Worm (Caenorhabditis elegans) whole organism, L2 larva: ENCODE measurements around the gene blos-4.

Source experiments
- C34F6.9 ChIP-seq: fragments of 150-350 bp; optimal IDR thresholded peaks from 2 replicates; lab custom pipeline; 2014; ENCODE audit warnings: missing biosample characterization, missing genetic modification characterization
- F13H6.1 ChIP-seq: sonication (generic microtip); optimal IDR thresholded peaks from 2 replicates; lab custom pipeline; 2016; ENCODE audit warnings: missing genetic modification characterization, missing compliant biosample characterization
- Y55F3AM.14 ChIP-seq: fragments of 200-800 bp; sonication (Bioruptor generic); optimal IDR thresholded peaks from 2 replicates; lab custom pipeline; 2018; ENCODE audit warnings: mild to moderate bottlenecking, missing genetic modification characterization, missing compliant biosample characterization
- ZK546.5 ChIP-seq: sonication (generic microtip); optimal IDR thresholded peaks from 2 replicates; lab custom pipeline; 2017; ENCODE audit warnings: missing biosample characterization, missing genetic modification characterization
- alr-1 ChIP-seq: fragments of 150-350 bp; optimal IDR thresholded peaks from 2 replicates; lab custom pipeline; 2014; ENCODE audit warnings: missing biosample characterization, missing genetic modification characterization
- aly-2 ChIP-seq: fragments of 150-350 bp; optimal IDR thresholded peaks from 2 replicates; lab custom pipeline; 2014; ENCODE audit warnings: missing biosample characterization, missing genetic modification characterization
- blmp-1 ChIP-seq: sonication (generic microtip); optimal IDR thresholded peaks from 2 replicates; lab custom pipeline; 2017; ENCODE audit warnings: missing genetic modification characterization, mild to moderate bottlenecking, missing compliant biosample characterization, antibody characterized with exemption, moderate library complexity; ENCODE audit not compliant: insufficient read depth
- ceh-16 ChIP-seq: fragments of 150-350 bp; optimal IDR thresholded peaks from 2 replicates; lab custom pipeline; 2014; ENCODE audit warnings: missing biosample characterization, missing genetic modification characterization
- crh-2 ChIP-seq: sonication (generic microtip); optimal IDR thresholded peaks from 2 replicates; lab custom pipeline; 2017; ENCODE audit warnings: missing biosample characterization, missing genetic modification characterization
- dmd-4 ChIP-seq: sonication (generic microtip); optimal IDR thresholded peaks from 2 replicates; lab custom pipeline; 2017; ENCODE audit warnings: missing biosample characterization, missing genetic modification characterization
- elt-1 ChIP-seq: fragments of 150-350 bp; optimal IDR thresholded peaks from 2 replicates; lab custom pipeline; 2014; ENCODE audit warnings: missing biosample characterization, missing genetic modification characterization
- elt-3 ChIP-seq: sonication (generic microtip); optimal IDR thresholded peaks from 2 replicates; lab custom pipeline; 2017; ENCODE audit warnings: missing biosample characterization, missing genetic modification characterization
- fos-1 ChIP-seq: fragments of 150-350 bp; optimal IDR thresholded peaks from 2 replicates; lab custom pipeline; 2014; ENCODE audit warnings: missing biosample characterization, missing genetic modification characterization
- gmeb-1 ChIP-seq: fragments of 150-350 bp; optimal IDR thresholded peaks from 2 replicates; lab custom pipeline; 2014; ENCODE audit warnings: missing biosample characterization, missing genetic modification characterization
- lin-11 ChIP-seq: fragments of 150-350 bp; sonication (generic microtip); optimal IDR thresholded peaks from 2 replicates; lab custom pipeline; 2014; ENCODE audit warnings: missing biosample characterization, missing genetic modification characterization, inconsistent platforms, mixed read lengths
- lin-13 ChIP-seq: fragments of 150-350 bp; optimal IDR thresholded peaks from 2 replicates; lab custom pipeline; 2014; ENCODE audit warnings: missing biosample characterization, missing genetic modification reagents, missing genetic modification characterization
- lin-39 ChIP-seq: fragments of 150-350 bp; optimal IDR thresholded peaks from 2 replicates; lab custom pipeline; 2014; ENCODE audit warnings: missing biosample characterization, missing genetic modification reagents, missing genetic modification characterization
- lsy-2 ChIP-seq, 2 experiments: fragments of 150-350 bp in 1 of 2; sonication (generic microtip) in 1 of 2; optimal IDR thresholded peaks; 2 replicates each; lab custom pipeline; 2014 to 2017; ENCODE audit warnings: missing biosample characterization in 2 of 2, missing genetic modification characterization in 2 of 2
- mbf-1 ChIP-seq: sonication (generic microtip); optimal IDR thresholded peaks from 2 replicates; lab custom pipeline; 2017; ENCODE audit warnings: missing biosample characterization, missing genetic modification characterization
- mdl-1 ChIP-seq, 2 experiments: fragments of 150-350 bp in 1 of 2; sonication (generic microtip) in 1 of 2; optimal IDR thresholded peaks; 2 replicates each; lab custom pipeline; 2017; ENCODE audit warnings: missing biosample characterization in 2 of 2, missing genetic modification characterization in 2 of 2
- nhr-10 ChIP-seq: sonication (generic microtip); optimal IDR thresholded peaks from 2 replicates; lab custom pipeline; 2017; ENCODE audit warnings: missing biosample characterization, missing genetic modification characterization
- nhr-11 ChIP-seq: fragments of 150-350 bp; optimal IDR thresholded peaks from 2 replicates; lab custom pipeline; 2014; ENCODE audit warnings: missing biosample characterization, missing genetic modification characterization
- nhr-12 ChIP-seq: fragments of 150-350 bp; optimal IDR thresholded peaks from 2 replicates; lab custom pipeline; 2014; ENCODE audit warnings: missing biosample characterization, missing genetic modification characterization
- nhr-129 ChIP-seq: fragments of 150-350 bp; optimal IDR thresholded peaks from 2 replicates; lab custom pipeline; 2014; ENCODE audit warnings: missing biosample characterization, missing genetic modification characterization
- sma-3 ChIP-seq: sonication (generic microtip); optimal IDR thresholded peaks from 2 replicates; lab custom pipeline; 2016; ENCODE audit warnings: missing genetic modification reagents, missing genetic modification characterization, missing compliant biosample characterization
- sma-9 ChIP-seq, 2 experiments: fragments of 150-350 bp in 1 of 2; sonication (generic microtip) in 1 of 2; optimal IDR thresholded peaks; 2 replicates each; lab custom pipeline; 2014 to 2016; ENCODE audit warnings: missing genetic modification characterization in 2 of 2, mild to moderate bottlenecking in 1 of 2, missing biosample characterization in 1 of 2, missing compliant biosample characterization in 1 of 2, missing genetic modification reagents in 1 of 2, moderate library complexity in 1 of 2
- snpc-4 ChIP-seq: fragments of 150-350 bp; optimal IDR thresholded peaks from 2 replicates; lab custom pipeline; 2014; ENCODE audit warnings: missing biosample characterization, missing genetic modification characterization
- unc-39 ChIP-seq: fragments of 150-350 bp; optimal IDR thresholded peaks from 2 replicates; lab custom pipeline; 2014; ENCODE audit warnings: missing biosample characterization, missing genetic modification characterization
- ztf-1 ChIP-seq: fragments of 200-800 bp; sonication (Bioruptor generic); conservative IDR thresholded peaks from 2 replicates; pipeline ENCODE4 v1.3.6; 2022; ENCODE audit warnings: missing genetic modification characterization, missing compliant biosample characterization
- ztf-11 ChIP-seq: sonication (generic microtip); optimal IDR thresholded peaks from 2 replicates; lab custom pipeline; 2017; ENCODE audit warnings: missing biosample characterization, missing genetic modification characterization

The blos-4 gene

DNA sequence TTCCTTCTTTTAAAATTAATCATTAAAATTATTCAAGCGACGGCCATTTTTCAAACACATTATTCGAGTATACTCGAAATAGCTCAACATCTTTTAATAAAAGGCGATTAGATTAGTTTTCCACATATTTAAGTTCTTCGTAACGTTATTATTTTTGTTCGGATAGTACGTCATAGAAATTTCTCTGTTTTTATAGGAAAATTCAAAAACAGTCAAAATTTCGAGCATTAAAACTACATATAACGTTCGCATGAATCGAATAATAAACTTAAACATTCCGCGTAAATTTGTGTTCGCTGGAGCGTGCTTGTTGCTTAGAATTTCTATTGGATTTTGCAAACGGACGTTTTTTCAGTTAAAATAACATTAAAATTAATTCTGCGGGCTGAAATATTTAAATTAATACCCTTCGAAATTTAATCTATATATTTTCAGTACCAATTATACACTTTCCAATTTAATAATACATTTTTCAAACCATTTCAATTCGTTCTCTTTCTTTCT, at the start of gene blos-4:
Gene blos-4, plus strand, starts transcription at position 51 of the 504 bp plus-strand sequence.
- TF ChIP-seq gmeb-1 (tag; lab: Kevin White, UChicago) = peak; percentile 50
- TF ChIP-seq nhr-129 (tag; lab: Kevin White, UChicago) = no peak
- TF ChIP-seq, all 48 proteins: peak for 1

- TF ChIP-seq aly-2 (no peak), lsy-2 (tag; optimal IDR thresholded peaks at IDR 0.05; lab: Kevin White, UChicago) (peak; percentile 69 to 92), nhr-129 (tag; lab: Kevin White, UChicago) (peak; percentile 53), fos-1 (tag; lab: Kevin White, UChicago) (peak; percentile 26), lin-11 (tag; lab: Kevin White, UChicago) (peak; percentile 24), sma-9 (GFP tag; optimal IDR thresholded peaks at IDR 0.05; lab: Kevin White, UChicago) (peak; percentile 55), sma-9 (tag; optimal IDR thresholded peaks at IDR 0.05; lab: Kevin White, UChicago) (no peak), sma-3 (GFP tag; lab: Kevin White, UChicago) (peak; percentile 22), mdl-1 (tag; optimal IDR thresholded peaks at IDR 0.05; lab: Kevin White, UChicago) (no peak), ceh-16 (tag; lab: Kevin White, UChicago) (peak; percentile 2), unc-39 (tag; lab: Kevin White, UChicago) (no peak)
Measured at ce11 chrII:6196875-6197274, 48.2 kb upstream of the blos-4 start, which contains the start of the genes rbmx-2 and C30B5.2. rbmx-2 (minus strand) TSS chrII:6196948. C30B5.2 (plus strand) TSS chrII:6197180.

DNA sequence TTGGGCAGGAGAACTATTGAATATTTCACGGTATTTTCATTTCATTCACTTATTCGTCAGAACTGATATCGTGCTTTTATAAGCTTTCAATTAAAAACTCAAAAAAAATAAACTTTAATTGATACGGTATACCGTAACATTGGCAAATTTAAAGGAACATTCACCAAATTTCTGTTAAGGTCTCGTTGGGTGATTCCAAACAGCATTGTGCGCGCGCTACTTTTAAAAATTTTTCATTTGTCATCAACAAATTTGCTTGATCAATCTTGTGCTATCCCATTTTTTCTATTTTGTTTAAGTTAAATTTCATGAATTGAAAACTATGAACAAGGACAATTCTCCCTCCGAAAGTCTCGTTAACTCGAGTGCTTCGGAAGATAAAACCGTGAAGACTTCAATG, 46.6 kb upstream of the blos-4 start, which contains the start of gene szy-4:
Gene szy-4, plus strand, starts transcription at position 229 of the 400 bp plus-strand sequence.
- TF ChIP-seq elt-1 (tag; lab: Kevin White, UChicago) = no peak
- no peak for TF ChIP-seq nhr-129 (tag; lab: Kevin White, UChicago)
- no peak for TF ChIP-seq lin-11 (tag; lab: Kevin White, UChicago)
- TF ChIP-seq ztf-11 (tag; lab: Kevin White, UChicago) = no peak
- no peak for TF ChIP-seq alr-1 (tag; lab: Kevin White, UChicago)
- no peak for TF ChIP-seq mdl-1 (tag; optimal IDR thresholded peaks at IDR 0.05; lab: Kevin White, UChicago)
- no peak for TF ChIP-seq fos-1 (tag; lab: Kevin White, UChicago)
- TF ChIP-seq sma-3 (GFP tag; lab: Kevin White, UChicago) = no peak
- no peak for TF ChIP-seq Y55F3AM.14 (GFP tag; lab: Kevin White, UChicago)
- TF ChIP-seq blmp-1 (tag; lab: Kevin White, UChicago) = no peak
- TF ChIP-seq nhr-10 = no peak
- no peak for TF ChIP-seq nhr-11
- no peak for TF ChIP-seq ZK546.5
- no peak for TF ChIP-seq dmd-4 (tag; lab: Kevin White, UChicago)
- TF ChIP-seq aly-2 = no peak
- no peak for TF ChIP-seq elt-3 (tag; lab: Kevin White, UChicago)
- TF ChIP-seq C34F6.9 = no peak
- no peak for TF ChIP-seq snpc-4
- TF ChIP-seq nhr-12 (tag; lab: Kevin White, UChicago) = no peak
- no peak for TF ChIP-seq mbf-1

DNA sequence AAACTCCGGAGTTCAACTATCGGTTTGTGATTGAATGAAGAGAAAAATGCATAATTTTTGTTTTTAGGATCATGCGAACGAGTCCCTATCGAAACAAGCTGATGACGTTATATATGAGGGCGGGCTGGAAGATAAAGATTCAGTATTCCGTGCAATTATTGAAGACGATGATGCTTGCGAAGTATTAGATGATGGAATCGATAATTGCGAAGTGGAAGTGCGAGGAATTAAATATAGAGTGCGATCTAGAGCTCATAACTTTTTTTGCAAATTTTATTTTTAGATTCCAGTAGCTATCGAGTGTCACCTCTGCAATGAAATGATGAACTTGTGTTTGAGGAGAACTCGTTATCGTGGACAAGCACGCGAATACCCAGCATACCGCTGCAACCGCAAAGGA, 46.0 kb upstream of the blos-4 start:
- TF ChIP-seq fos-1 (tag; lab: Kevin White, UChicago) (no peak), crh-2 (no peak), nhr-10 (no peak), lin-11 (tag; lab: Kevin White, UChicago) (no peak), nhr-129 (tag; lab: Kevin White, UChicago) (no peak), ztf-1 (GFP tag; lab: Robert Waterston, UW) (no peak), lsy-2 (tag; optimal IDR thresholded peaks at IDR 0.05; lab: Kevin White, UChicago) (no peak)

ce11 chrII:6202910-6203309, 42.1 kb upstream of the blos-4 start, which contains the start of gene C30B5.17:
C30B5.17 (minus strand) TSS chrII:6203010.
- TF ChIP-seq F13H6.1 (tag; lab: Kevin White, UChicago) = no peak
- TF ChIP-seq aly-2 = no peak
- TF ChIP-seq mbf-1 = no peak
- TF ChIP-seq lsy-2 (tag; optimal IDR thresholded peaks at IDR 0.05; lab: Kevin White, UChicago) = no peak
- no peak for TF ChIP-seq gmeb-1 (tag; lab: Kevin White, UChicago)
- no peak for TF ChIP-seq lin-13 (GFP tag; lab: Kevin White, UChicago)
- no peak for TF ChIP-seq unc-39 (tag; lab: Kevin White, UChicago)
- TF ChIP-seq lin-39 (tag; lab: Kevin White, UChicago) = no peak
- TF ChIP-seq crh-2 = no peak
- TF ChIP-seq nhr-129 (tag; lab: Kevin White, UChicago) = no peak
- TF ChIP-seq nhr-11 = no peak
- TF ChIP-seq ZK546.5 = no peak
- TF ChIP-seq Y55F3AM.14 (GFP tag; lab: Kevin White, UChicago) = no peak
